Worm (Caenorhabditis elegans): ENCODE data around the gene F11F1.1.

The F11F1.1 gene

ce11 chrIII:13395262-13395661 lies at the start of gene F11F1.1:
Gene F11F1.1 (plus strand): TSS chrIII:13395562.
- no peak for TF ChIP-seq tra-4 (tag; optimal IDR thresholded peaks at IDR 0.05)
- TF ChIP-seq flt-1 (GFP tag; IDR thresholded peaks at IDR 0.05) = no peak
- no peak for TF ChIP-seq scrt-1 (GFP tag; IDR thresholded peaks at IDR 0.05)
- no peak for TF ChIP-seq ets-7 (tag; optimal IDR thresholded peaks at IDR 0.05)
- no peak for TF ChIP-seq aly-1 (tag; optimal IDR thresholded peaks at IDR 0.05)
- TF ChIP-seq ama-1 (optimal IDR thresholded peaks at IDR 0.05) = no peak
- TF ChIP-seq F13C5.2 (tag; optimal IDR thresholded peaks at IDR 0.05) = no peak
- no peak for TF ChIP-seq ceh-36 (tag; optimal IDR thresholded peaks at IDR 0.05)
- TF ChIP-seq B0310.2 (tag; optimal IDR thresholded peaks at IDR 0.05) = no peak
- TF ChIP-seq sea-1 (GFP tag; conservative IDR thresholded peaks at IDR 0.05) = no peak
- TF ChIP-seq pes-1 (GFP tag; IDR thresholded peaks at IDR 0.05) = no peak
- TF ChIP-seq hmbx-1 (tag; optimal IDR thresholded peaks at IDR 0.05) = no peak
- TF ChIP-seq tbx-37 (GFP tag; conservative IDR thresholded peaks at IDR 0.05) = no peak
- TF ChIP-seq hmg-4 (GFP tag; optimal IDR thresholded peaks at IDR 0.05) = no peak
- no peak for TF ChIP-seq tbx-11 (GFP tag; IDR thresholded peaks at IDR 0.05)
- TF ChIP-seq hnd-1 (tag; optimal IDR thresholded peaks at IDR 0.05) = no peak
- TF ChIP-seq ceh-13 (GFP tag; optimal IDR thresholded peaks at IDR 0.05) = no peak

ce11 chrIII:13346785-13347184 lies 48.6 kb upstream of the F11F1.1 start, which contains the start of gene mtm-6:
Gene mtm-6 (plus strand): TSS chrIII:13347085.
- TF ChIP-seq B0310.2 (tag; optimal IDR thresholded peaks at IDR 0.05) = no peak
- TF ChIP-seq ama-1 (optimal IDR thresholded peaks at IDR 0.05) = no peak
- no peak for TF ChIP-seq flt-1 (GFP tag; IDR thresholded peaks at IDR 0.05)
- no peak for TF ChIP-seq F13C5.2 (tag; optimal IDR thresholded peaks at IDR 0.05)
- no peak for TF ChIP-seq tbx-37 (GFP tag; conservative IDR thresholded peaks at IDR 0.05)
- no peak for TF ChIP-seq sea-1 (GFP tag; conservative IDR thresholded peaks at IDR 0.05)
- TF ChIP-seq ets-7 (tag; optimal IDR thresholded peaks at IDR 0.05) = no peak
- no peak for TF ChIP-seq hmg-4 (GFP tag; optimal IDR thresholded peaks at IDR 0.05)
- no peak for TF ChIP-seq pes-1 (GFP tag; IDR thresholded peaks at IDR 0.05)
- no peak for TF ChIP-seq tbx-11 (GFP tag; IDR thresholded peaks at IDR 0.05)
- TF ChIP-seq tra-4 (tag; optimal IDR thresholded peaks at IDR 0.05) = no peak
- no peak for TF ChIP-seq aly-1 (tag; optimal IDR thresholded peaks at IDR 0.05)
- no peak for TF ChIP-seq hmbx-1 (tag; optimal IDR thresholded peaks at IDR 0.05)

ce11 chrIII:13347782-13348327 lies 47.5 kb upstream of the F11F1.1 start:
- TF ChIP-seq sea-1 (GFP tag; conservative IDR thresholded peaks at IDR 0.05) = no peak
- TF ChIP-seq flt-1 (GFP tag; IDR thresholded peaks at IDR 0.05) = no peak
- no peak for TF ChIP-seq hmbx-1 (tag; optimal IDR thresholded peaks at IDR 0.05)
- no peak for TF ChIP-seq hmg-4 (GFP tag; optimal IDR thresholded peaks at IDR 0.05)
- no peak for TF ChIP-seq tra-4 (tag; optimal IDR thresholded peaks at IDR 0.05)
- TF ChIP-seq ama-1 (optimal IDR thresholded peaks at IDR 0.05) = no peak
- no peak for TF ChIP-seq ceh-13 (GFP tag; optimal IDR thresholded peaks at IDR 0.05)
- no peak for TF ChIP-seq hnd-1 (tag; optimal IDR thresholded peaks at IDR 0.05)
- TF ChIP-seq F13C5.2 (tag; optimal IDR thresholded peaks at IDR 0.05) = no peak
- TF ChIP-seq ceh-36 (tag; optimal IDR thresholded peaks at IDR 0.05) = no peak
- TF ChIP-seq scrt-1 (GFP tag; IDR thresholded peaks at IDR 0.05) = no peak
- no peak for TF ChIP-seq ets-7 (tag; optimal IDR thresholded peaks at IDR 0.05)
- no peak for TF ChIP-seq aly-1 (tag; optimal IDR thresholded peaks at IDR 0.05)
- no peak for TF ChIP-seq B0310.2 (tag; optimal IDR thresholded peaks at IDR 0.05)
- no peak for TF ChIP-seq tbx-11 (GFP tag; IDR thresholded peaks at IDR 0.05)
- TF ChIP-seq pes-1 (GFP tag; IDR thresholded peaks at IDR 0.05) = no peak

- TF ChIP-seq hmg-4 (GFP tag; optimal IDR thresholded peaks at IDR 0.05) (no peak), sea-1 (GFP tag; conservative IDR thresholded peaks at IDR 0.05) (no peak), tbx-37 (GFP tag; conservative IDR thresholded peaks at IDR 0.05) (no peak), ceh-36 (tag; optimal IDR thresholded peaks at IDR 0.05) (no peak), hnd-1 (tag; optimal IDR thresholded peaks at IDR 0.05) (no peak), tra-4 (tag; optimal IDR thresholded peaks at IDR 0.05) (no peak), B0310.2 (tag; optimal IDR thresholded peaks at IDR 0.05) (no peak), pes-1 (GFP tag; IDR thresholded peaks at IDR 0.05) (no peak), ets-7 (tag; optimal IDR thresholded peaks at IDR 0.05) (no peak), flt-1 (GFP tag; IDR thresholded peaks at IDR 0.05) (no peak), ceh-13 (GFP tag; optimal IDR thresholded peaks at IDR 0.05) (no peak), hmbx-1 (tag; optimal IDR thresholded peaks at IDR 0.05) (no peak), tbx-11 (GFP tag; IDR thresholded peaks at IDR 0.05) (no peak), ama-1 (optimal IDR thresholded peaks at IDR 0.05) (no peak), aly-1 (tag; optimal IDR thresholded peaks at IDR 0.05) (no peak), F13C5.2 (tag; optimal IDR thresholded peaks at IDR 0.05) (no peak), scrt-1 (GFP tag; IDR thresholded peaks at IDR 0.05) (no peak)
Measured at ce11 chrIII:13348891-13349290, 46.5 kb upstream of the F11F1.1 start.

- TF ChIP-seq F13C5.2 (tag; optimal IDR thresholded peaks at IDR 0.05) (no peak), sea-1 (GFP tag; conservative IDR thresholded peaks at IDR 0.05) (no peak), ceh-13 (GFP tag; optimal IDR thresholded peaks at IDR 0.05) (no peak), scrt-1 (GFP tag; IDR thresholded peaks at IDR 0.05) (no peak), tra-4 (tag; optimal IDR thresholded peaks at IDR 0.05) (no peak), tbx-37 (GFP tag; conservative IDR thresholded peaks at IDR 0.05) (no peak), pes-1 (GFP tag; IDR thresholded peaks at IDR 0.05) (no peak), hmbx-1 (tag; optimal IDR thresholded peaks at IDR 0.05) (no peak), flt-1 (GFP tag; IDR thresholded peaks at IDR 0.05) (no peak), ceh-36 (tag; optimal IDR thresholded peaks at IDR 0.05) (no peak)
Measured at ce11 chrIII:13350964-13351363, 44.4 kb upstream of the F11F1.1 start.

- TF ChIP-seq hnd-1 (tag; optimal IDR thresholded peaks at IDR 0.05) = no peak
- no peak for TF ChIP-seq pes-1 (GFP tag; IDR thresholded peaks at IDR 0.05)
- no peak for TF ChIP-seq tbx-37 (GFP tag; conservative IDR thresholded peaks at IDR 0.05)
- TF ChIP-seq hmbx-1 (tag; optimal IDR thresholded peaks at IDR 0.05) = no peak
- TF ChIP-seq ceh-13 (GFP tag; optimal IDR thresholded peaks at IDR 0.05) = no peak
- no peak for TF ChIP-seq hmg-4 (GFP tag; optimal IDR thresholded peaks at IDR 0.05)
- TF ChIP-seq scrt-1 (GFP tag; IDR thresholded peaks at IDR 0.05) = no peak
- no peak for TF ChIP-seq sea-1 (GFP tag; conservative IDR thresholded peaks at IDR 0.05)
- no peak for TF ChIP-seq F13C5.2 (tag; optimal IDR thresholded peaks at IDR 0.05)
- no peak for TF ChIP-seq ceh-36 (tag; optimal IDR thresholded peaks at IDR 0.05)
- no peak for TF ChIP-seq tbx-11 (GFP tag; IDR thresholded peaks at IDR 0.05)
- TF ChIP-seq B0310.2 (tag; optimal IDR thresholded peaks at IDR 0.05) = no peak
- TF ChIP-seq flt-1 (GFP tag; IDR thresholded peaks at IDR 0.05) = no peak
- TF ChIP-seq ets-7 (tag; optimal IDR thresholded peaks at IDR 0.05) = no peak
- no peak for TF ChIP-seq ama-1 (optimal IDR thresholded peaks at IDR 0.05)
- no peak for TF ChIP-seq aly-1 (tag; optimal IDR thresholded peaks at IDR 0.05)
- no peak for TF ChIP-seq tra-4 (tag; optimal IDR thresholded peaks at IDR 0.05)
Measured at ce11 chrIII:13359256-13359655, 36.1 kb upstream of the F11F1.1 start, which contains the start of gene F53A2.9. Gene F53A2.9 (minus strand): TSS chrIII:13359356.
